Worm (Caenorhabditis elegans): ENCODE results near the gene sru-4.

DNA sequence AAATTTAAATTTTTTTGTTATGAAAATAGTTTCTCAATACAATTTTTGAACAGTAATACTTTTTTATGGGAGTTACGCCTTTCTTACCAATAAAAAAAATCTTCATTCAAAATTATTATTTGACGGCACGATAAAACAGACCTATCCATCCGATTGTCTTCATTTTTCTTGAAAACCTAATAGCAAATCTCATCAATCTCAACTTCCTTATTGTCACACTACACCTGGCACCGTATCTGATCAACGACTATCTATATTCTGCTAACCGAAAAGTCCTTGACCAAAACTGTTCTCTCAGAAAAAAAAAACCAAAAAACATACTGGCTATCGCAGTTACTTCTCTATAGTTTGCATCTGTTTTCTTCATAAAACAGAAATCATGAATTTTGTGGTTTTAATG is 37.9 kb downstream of the sru-4 start:
- TF ChIP-seq ces-1 (GFP tag; optimal IDR thresholded peaks at IDR 0.05) (no peak), pha-4 (tag; optimal IDR thresholded peaks at IDR 0.05) (no peak), drap-1 (GFP tag; optimal IDR thresholded peaks at IDR 0.05) (no peak), tbx-8 (GFP tag; optimal IDR thresholded peaks at IDR 0.05) (no peak), zip-8 (tag; optimal IDR thresholded peaks at IDR 0.05) (no peak), elt-3 (tag; optimal IDR thresholded peaks at IDR 0.05) (no peak), nhr-2 (tag; optimal IDR thresholded peaks at IDR 0.05) (no peak), lin-13 (tag; optimal IDR thresholded peaks at IDR 0.05) (no peak), nhr-237 (tag; optimal IDR thresholded peaks at IDR 0.05) (no peak), snpc-4 (tag; optimal IDR thresholded peaks at IDR 0.05) (no peak), nhr-76 (tag; optimal IDR thresholded peaks at IDR 0.05) (no peak)
